Fruit fly (Drosophila melanogaster): ENCODE results near the gene spdi.

Gene spdi

DNA sequence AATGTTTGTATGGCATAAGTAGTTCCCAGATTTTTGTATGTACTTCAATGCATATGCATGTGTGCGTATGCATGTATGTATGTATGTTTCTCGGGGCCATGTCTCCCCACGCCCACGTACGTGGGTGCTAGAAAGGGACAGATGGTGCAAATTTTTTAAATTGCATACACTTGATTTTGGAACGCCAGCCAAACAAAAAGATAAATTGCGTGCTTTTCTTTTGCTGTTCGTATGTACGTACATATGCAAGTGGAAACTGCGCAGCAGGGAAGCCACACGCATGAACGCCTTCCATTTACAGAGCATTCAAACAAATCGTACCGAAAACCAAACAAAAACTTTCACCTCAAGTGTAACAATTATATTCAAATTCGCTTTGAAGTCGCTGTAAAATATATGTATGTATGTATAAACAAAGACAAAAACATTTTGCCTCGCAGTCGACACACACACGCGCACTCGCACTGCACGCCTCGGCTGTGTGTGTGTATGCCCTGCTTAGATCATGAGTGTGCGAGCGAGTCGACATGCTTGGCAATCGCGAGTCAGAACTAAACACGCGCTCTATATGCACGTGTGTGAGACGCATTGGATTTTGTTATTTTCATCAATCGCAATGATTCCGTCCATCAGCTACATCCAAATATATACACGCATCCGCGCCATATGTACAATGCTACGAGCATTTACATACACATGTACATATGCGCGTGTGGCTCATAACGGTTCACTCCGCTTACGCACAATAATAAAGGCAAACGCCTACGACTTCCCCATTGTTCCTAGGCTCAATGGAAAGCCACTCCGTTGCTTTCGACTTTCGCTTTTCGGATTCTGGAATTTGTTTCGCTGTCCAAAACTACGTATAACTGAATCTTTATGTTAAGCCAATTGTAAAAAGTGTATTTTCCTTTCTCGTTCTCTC is 16.9 kb upstream of the spdi start (continued):
- TF ChIP-seq eve (GFP tag; optimal IDR thresholded peaks at IDR 0.05) (no peak), br (optimal IDR thresholded peaks at IDR 0.05) (no peak), Atf3 (GFP tag; optimal IDR thresholded peaks at IDR 0.05) (no peak), seq (GFP tag; IDR thresholded peaks at IDR 0.05) (no peak), CG10321 (GFP tag; IDR thresholded peaks at IDR 0.05) (peak; percentile 79), tup (GFP tag; optimal IDR thresholded peaks at IDR 0.05) (no peak), CG2129 (GFP tag; IDR thresholded peaks at IDR 0.05; ENCODE audit: partially characterized antibody) (no peak), nau (GFP tag; optimal IDR thresholded peaks at IDR 0.05) (no peak), CG4282 (GFP tag; optimal IDR thresholded peaks at IDR 0.05) (no peak), CG12769 (tag; optimal IDR thresholded peaks at IDR 0.05) (peak; percentile 40), CG16815 (GFP tag; optimal IDR thresholded peaks at IDR 0.05) (no peak), MBD-R2 (GFP tag; IDR thresholded peaks at IDR 0.05) (peak; percentile 27; the same call in 1 of the 2 replicates), vvl (GFP tag; IDR thresholded peaks at IDR 0.05) (peak; percentile 27; the same call in 1 of the 2 replicates), CG33557 (GFP tag; optimal IDR thresholded peaks at IDR 0.05) (no peak), otp (GFP tag; IDR thresholded peaks at IDR 0.05) (no peak), CTCF (GFP tag; optimal IDR thresholded peaks at IDR 0.05) (peak; percentile 4), bab2 (GFP tag; optimal IDR thresholded peaks at IDR 0.05) (no peak), ewg (GFP tag; optimal IDR thresholded peaks at IDR 0.05) (peak; percentile 79), ranshi (GFP tag; IDR thresholded peaks at IDR 0.05) (no peak), Optix (GFP tag; IDR thresholded peaks at IDR 0.05) (no peak), CG9932 (GFP tag; IDR thresholded peaks at IDR 0.05) (no peak), Pdp1 (GFP tag; optimal IDR thresholded peaks at IDR 0.05) (peak in 1 of 2 experiments; percentile 48), lilli (GFP tag; optimal IDR thresholded peaks at IDR 0.05) (no peak), NC2β (GFP tag; optimal IDR thresholded peaks at IDR 0.05) (no peak), Dll (GFP tag; IDR thresholded peaks at IDR 0.05; ENCODE audit: partially characterized antibody) (0 out of 4 replicates have a peak, but pooled peaks have one; percentile 22), odd (GFP tag; optimal IDR thresholded peaks at IDR 0.05) (no peak), Adf1 (GFP tag; IDR thresholded peaks at IDR 0.05) (peak; percentile 39; the same call in 1 of the 2 replicates), org-1 (GFP tag; optimal IDR thresholded peaks at IDR 0.05) (no peak), TFAM (GFP tag; optimal IDR thresholded peaks at IDR 0.05) (no peak), dpn (GFP tag; optimal IDR thresholded peaks at IDR 0.05) (no peak), Nf-YC (tag; optimal IDR thresholded peaks at IDR 0.05) (peak; percentile 59), rib (GFP tag; IDR thresholded peaks at IDR 0.05) (no peak), Xrp1 (GFP tag; IDR thresholded peaks at IDR 0.05) (0 out of 2 replicates have a peak, but pooled peaks have one; percentile 7), Bgb (GFP tag; IDR thresholded peaks at IDR 0.05; ENCODE audit: partially characterized antibody) (peak; percentile 38; the same call in 1 of the 2 replicates), esg (GFP tag; conservative IDR thresholded peaks at IDR 0.05) (no peak), CG31365 (tag; optimal IDR thresholded peaks at IDR 0.05) (no peak), ftz-f1 (GFP tag; optimal IDR thresholded peaks at IDR 0.05) (no peak)

DNA sequence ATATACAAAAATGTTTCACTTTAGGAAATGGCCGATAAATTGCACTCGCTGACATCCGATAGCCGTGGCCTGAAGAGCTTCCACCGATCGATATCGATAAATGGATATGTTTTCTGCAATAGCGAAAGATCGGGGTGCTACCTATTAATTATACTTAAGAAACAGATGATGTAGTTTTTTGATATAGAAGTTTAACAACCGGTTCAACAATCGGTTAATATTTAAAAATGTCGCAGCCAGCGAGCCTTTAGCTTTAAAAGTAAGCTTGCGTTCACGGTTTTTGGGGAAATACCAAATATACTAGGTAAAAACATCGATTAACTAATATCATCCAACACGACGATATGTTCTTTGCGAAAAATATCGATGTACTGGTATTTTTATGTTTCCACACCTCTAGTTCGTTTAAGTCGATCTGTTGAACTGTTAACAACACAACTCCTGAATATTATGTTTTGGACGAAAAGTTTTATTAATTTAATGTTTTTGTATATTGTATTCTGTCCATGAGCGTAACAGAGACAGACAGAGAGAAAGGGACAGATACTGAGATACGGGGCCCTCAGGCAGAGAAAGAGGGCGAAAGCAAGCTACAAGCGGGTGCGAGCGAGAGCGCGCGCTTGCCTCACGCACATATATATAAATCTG is 15.6 kb upstream of the spdi start, which contains the start of gene Dredd:
Gene Dredd (minus strand): TSS at position 51 of the 648 bp plus-strand sequence.
- no peak for TF ChIP-seq sob (GFP tag; IDR thresholded peaks at IDR 0.05)
- TF ChIP-seq CG15479 (GFP tag; optimal IDR thresholded peaks at IDR 0.05) = no peak
- TF ChIP-seq CG6854 (GFP tag; optimal IDR thresholded peaks at IDR 0.05) = peak; percentile 12
- TF ChIP-seq CG14050 (GFP tag; IDR thresholded peaks at IDR 0.05) = no peak
- TF ChIP-seq en (GFP tag; optimal IDR thresholded peaks at IDR 0.05) = no peak
- TF ChIP-seq ara (GFP tag; IDR thresholded peaks at IDR 0.05) = no peak
- TF ChIP-seq BEAF-32 (GFP tag; optimal IDR thresholded peaks at IDR 0.05) = peak; percentile 95
- TF ChIP-seq CG7271 (tag; optimal IDR thresholded peaks at IDR 0.05) = no peak
- no peak for TF ChIP-seq tup (GFP tag; optimal IDR thresholded peaks at IDR 0.05)
- TF ChIP-seq CG11398 (GFP tag; optimal IDR thresholded peaks at IDR 0.05) = no peak
- no peak for TF ChIP-seq Oli (tag; optimal IDR thresholded peaks at IDR 0.05)
- TF ChIP-seq CG2120 (GFP tag; optimal IDR thresholded peaks at IDR 0.05) = peak; percentile 2
- no peak for TF ChIP-seq zf30C (GFP tag; optimal IDR thresholded peaks at IDR 0.05)
- no peak for TF ChIP-seq CG10274 (GFP tag; optimal IDR thresholded peaks at IDR 0.05)
- peak; percentile 35 for TF ChIP-seq Hand (GFP tag; optimal IDR thresholded peaks at IDR 0.05)
